Worm (Caenorhabditis elegans) whole organism, L1 larva: ENCODE results near the gene end-1.

ENCODE experiments used
- alr-1 ChIP-seq: fragments of 200-800 bp; sonication (Bioruptor generic); optimal IDR thresholded peaks from 2 replicates; lab custom pipeline; 2018; ENCODE audit warnings: borderline replicate concordance, mild to moderate bottlenecking, missing genetic modification characterization, missing compliant biosample characterization
- blmp-1 ChIP-seq: fragments of 150-350 bp; optimal IDR thresholded peaks from 2 replicates; lab custom pipeline; 2014; ENCODE audit warnings: missing biosample characterization, missing genetic modification characterization
- ceh-63 ChIP-seq: fragments of 200-800 bp; sonication (Bioruptor generic); optimal IDR thresholded peaks from 2 replicates; lab custom pipeline; 2018; ENCODE audit warnings: mild to moderate bottlenecking, missing genetic modification characterization, missing compliant biosample characterization
- ceh-8 ChIP-seq: fragments of 200-800 bp; sonication (Bioruptor generic); optimal IDR thresholded peaks from 2 replicates; lab custom pipeline; 2018; ENCODE audit warnings: mild to moderate bottlenecking, missing genetic modification characterization, moderate library complexity, missing compliant biosample characterization
- ceh-88 ChIP-seq: fragments of 200-800 bp; sonication (Bioruptor generic); IDR thresholded peaks from 2 replicates; pipeline ENCODE4 v1.3.6; 2022; ENCODE audit warnings: missing genetic modification characterization, missing compliant biosample characterization
- dsc-1 ChIP-seq: sonication (generic microtip); optimal IDR thresholded peaks from 2 replicates; lab custom pipeline; 2016; ENCODE audit warnings: mild to moderate bottlenecking, missing genetic modification characterization, missing compliant biosample characterization
- efl-1 ChIP-seq, 4 experiments: fragments of 150-350 bp; optimal IDR thresholded peaks in 3 of 4; peaks in 1 of 4; 1 replicate in 1 of 4; 2 replicates in 3 of 4; lab custom pipeline; 2014; ENCODE audit warnings: missing biosample characterization in 2 of 4, missing genetic modification characterization in 2 of 4, missing genetic modification reagents in 2 of 4
- fkh-4 ChIP-seq: sonication (generic microtip); optimal IDR thresholded peaks from 2 replicates; lab custom pipeline; 2016; ENCODE audit warnings: missing compliant biosample characterization, missing genetic modification characterization, borderline replicate concordance
- grh-1 ChIP-seq: fragments of 200-800 bp; sonication (Bioruptor generic); IDR thresholded peaks from 2 replicates; pipeline ENCODE4 v1.3.6; 2022; ENCODE audit warnings: missing genetic modification reagents, missing genetic modification characterization, missing compliant biosample characterization
- hlh-4 ChIP-seq: sonication (generic microtip); optimal IDR thresholded peaks from 2 replicates; lab custom pipeline; 2016; ENCODE audit warnings: mild to moderate bottlenecking, missing genetic modification characterization, missing compliant biosample characterization
- irx-1 ChIP-seq: sonication (generic microtip); optimal IDR thresholded peaks from 2 replicates; lab custom pipeline; 2016; ENCODE audit warnings: missing genetic modification characterization, missing compliant biosample characterization
- isw-1 ChIP-seq: fragments of 200-800 bp; sonication (Bioruptor generic); IDR thresholded peaks from 2 replicates; pipeline ENCODE4 v1.3.6; 2022; ENCODE audit warnings: missing genetic modification characterization, missing compliant biosample characterization
- jun-1 ChIP-seq: fragments of 150-350 bp; optimal IDR thresholded peaks from 2 replicates; lab custom pipeline; 2014; ENCODE audit warnings: missing biosample characterization, missing genetic modification reagents, missing genetic modification characterization
- lin-13 ChIP-seq: fragments of 150-350 bp; optimal IDR thresholded peaks from 2 replicates; lab custom pipeline; 2014; ENCODE audit warnings: missing biosample characterization, missing genetic modification reagents, missing genetic modification characterization
- lin-14 ChIP-seq: fragments of 200-800 bp; sonication (Bioruptor generic); optimal IDR thresholded peaks from 2 replicates; lab custom pipeline; 2018; ENCODE audit warnings: mild to moderate bottlenecking, missing genetic modification characterization, moderate library complexity, missing compliant biosample characterization
- lin-15B ChIP-seq: fragments of 150-350 bp; sonication (generic microtip); optimal IDR thresholded peaks from 3 replicates; lab custom pipeline; 2014; ENCODE audit warnings: missing biosample characterization, missing genetic modification characterization
- lin-35 ChIP-seq, 2 experiments: fragments of 150-350 bp; optimal IDR thresholded peaks; 2 replicates each; lab custom pipeline; 2014; ENCODE audit warnings: missing biosample characterization in 2 of 2, missing genetic modification characterization in 2 of 2, missing genetic modification reagents in 2 of 2
- lir-3 ChIP-seq: sonication (generic microtip); optimal IDR thresholded peaks from 2 replicates; lab custom pipeline; 2016; ENCODE audit warnings: mild to moderate bottlenecking, missing genetic modification characterization, moderate library complexity, missing compliant biosample characterization; ENCODE audit not compliant: poor library complexity
- lsy-2 ChIP-seq, 2 experiments: fragments of 150-350 bp; optimal IDR thresholded peaks; 2 replicates each; lab custom pipeline; 2014; ENCODE audit warnings: missing biosample characterization in 2 of 2, missing genetic modification characterization in 2 of 2
- mab-9 ChIP-seq: fragments of 200-800 bp; sonication (Bioruptor generic); IDR thresholded peaks from 2 replicates; pipeline ENCODE4 v1.3.6; 2022; ENCODE audit warnings: missing genetic modification reagents, missing genetic modification characterization, missing compliant biosample characterization
- mep-1 ChIP-seq: fragments of 150-350 bp; optimal IDR thresholded peaks from 2 replicates; lab custom pipeline; 2014; ENCODE audit warnings: missing biosample characterization, missing genetic modification characterization
- nhr-11 ChIP-seq: fragments of 150-350 bp; optimal IDR thresholded peaks from 2 replicates; lab custom pipeline; 2014; ENCODE audit warnings: missing biosample characterization, missing genetic modification characterization
- nhr-20 ChIP-seq: sonication (generic microtip); optimal IDR thresholded peaks from 2 replicates; lab custom pipeline; 2016; ENCODE audit warnings: mild to moderate bottlenecking, missing genetic modification characterization, missing compliant biosample characterization
- nhr-47 ChIP-seq: sonication (generic microtip); optimal IDR thresholded peaks from 2 replicates; lab custom pipeline; 2016; ENCODE audit warnings: mild to moderate bottlenecking, missing genetic modification characterization, moderate library complexity, missing compliant biosample characterization
- nhr-71 ChIP-seq: sonication (generic microtip); optimal IDR thresholded peaks from 2 replicates; lab custom pipeline; 2016; ENCODE audit warnings: mild to moderate bottlenecking, missing genetic modification characterization, moderate library complexity, missing compliant biosample characterization
- nhr-77 ChIP-seq: fragments of 150-350 bp; optimal IDR thresholded peaks from 2 replicates; lab custom pipeline; 2014; ENCODE audit warnings: missing biosample characterization, missing genetic modification characterization
- nhr-84 ChIP-seq: sonication (generic microtip); optimal IDR thresholded peaks from 2 replicates; lab custom pipeline; 2017; ENCODE audit warnings: missing biosample characterization, missing genetic modification characterization
- nhr-90 ChIP-seq: sonication (generic microtip); optimal IDR thresholded peaks from 2 replicates; lab custom pipeline; 2016; ENCODE audit warnings: mild to moderate bottlenecking, missing genetic modification characterization, missing compliant biosample characterization; ENCODE audit not compliant: poor library complexity
- pag-3 ChIP-seq: sonication (generic microtip); optimal IDR thresholded peaks from 2 replicates; lab custom pipeline; 2017; ENCODE audit warnings: missing genetic modification characterization, mild to moderate bottlenecking, missing compliant biosample characterization, antibody characterized with exemption, borderline replicate concordance; ENCODE audit not compliant: insufficient read depth
- pax-3 ChIP-seq: fragments of 200-800 bp; sonication (Bioruptor generic); optimal IDR thresholded peaks from 2 replicates; lab custom pipeline; 2018; ENCODE audit warnings: mild to moderate bottlenecking, missing genetic modification characterization, moderate library complexity, missing compliant biosample characterization
- snu-23 ChIP-seq: sonication (generic microtip); optimal IDR thresholded peaks from 2 replicates; lab custom pipeline; 2016; ENCODE audit warnings: missing genetic modification characterization, missing compliant biosample characterization
- sup-37 ChIP-seq: fragments of 200-800 bp; sonication (Bioruptor generic); optimal IDR thresholded peaks from 2 replicates; lab custom pipeline; 2018; ENCODE audit warnings: mild to moderate bottlenecking, missing genetic modification characterization, missing compliant biosample characterization
- unc-62 ChIP-seq: fragments of 150-350 bp; optimal IDR thresholded peaks from 2 replicates; lab custom pipeline; 2014; ENCODE audit warnings: missing biosample characterization, missing genetic modification reagents, missing genetic modification characterization
- unc-98 ChIP-seq: fragments of 200-800 bp; sonication (Bioruptor generic); IDR thresholded peaks from 2 replicates; pipeline ENCODE4 v1.3.6; 2022; ENCODE audit warnings: missing genetic modification characterization, missing compliant biosample characterization
- vab-15 ChIP-seq: sonication (generic microtip); optimal IDR thresholded peaks from 2 replicates; lab custom pipeline; 2017; ENCODE audit warnings: missing genotype, mild to moderate bottlenecking, missing genetic modification characterization, missing compliant biosample characterization
- ztf-11 ChIP-seq, 2 experiments: sonication (generic microtip); optimal IDR thresholded peaks; 2 replicates each; lab custom pipeline; 2016 to 2017; ENCODE audit warnings: missing genetic modification characterization in 2 of 2, missing biosample characterization in 1 of 2, missing compliant biosample characterization in 1 of 2

end-1 gene

DNA sequence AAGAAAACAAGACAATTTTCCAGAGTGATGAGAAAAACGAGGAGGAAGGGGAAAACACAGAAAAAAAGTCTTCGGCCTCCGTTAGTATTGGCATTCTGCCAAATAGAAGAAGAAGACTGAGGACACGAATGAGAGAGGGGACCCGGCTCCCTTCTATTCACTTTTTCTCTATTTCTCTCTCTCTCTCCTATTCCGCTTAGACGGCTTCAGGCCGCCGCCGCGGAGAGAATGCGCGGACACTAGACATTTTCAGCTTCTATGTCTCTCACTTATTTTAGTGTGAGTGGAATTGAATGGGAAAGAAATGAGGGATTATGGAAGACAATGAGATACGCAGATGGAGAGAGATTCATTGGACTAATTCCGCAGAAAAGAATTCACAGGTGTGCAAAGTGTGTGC, 21.9 kb downstream of the end-1 start (continued):
- TF ChIP-seq blmp-1 (tag; lab: Kevin White, UChicago), result no peak
- no peak for TF ChIP-seq sup-37 (GFP tag; lab: Kevin White, UChicago)
- TF ChIP-seq lsy-2 (tag; optimal IDR thresholded peaks at IDR 0.05; lab: Kevin White, UChicago), result peak in 1 of 2 experiments; percentile 37
- no peak for TF ChIP-seq fkh-4 (tag; lab: Kevin White, UChicago)
- TF ChIP-seq unc-62 (GFP tag; lab: Kevin White, UChicago), result no peak
- no peak for TF ChIP-seq nhr-90
- peak; percentile 5 for TF ChIP-seq ceh-8 (GFP tag; lab: Kevin White, UChicago)
- no peak for TF ChIP-seq alr-1
- no peak for TF ChIP-seq hlh-4
- no peak for TF ChIP-seq irx-1 (tag; lab: Kevin White, UChicago)
- no peak for TF ChIP-seq ztf-11 (tag; optimal IDR thresholded peaks at IDR 0.05; lab: Kevin White, UChicago)
- TF ChIP-seq nhr-11 (tag; lab: Kevin White, UChicago), result no peak
- no peak for TF ChIP-seq jun-1
- TF ChIP-seq nhr-71 (tag; lab: Kevin White, UChicago), result peak; percentile 25
- no peak for TF ChIP-seq pag-3 (tag; lab: Kevin White, UChicago)
- no peak for TF ChIP-seq ceh-63
- TF ChIP-seq isw-1, result 0 out of 2 replicates have a peak, but pooled peaks have one; percentile 2
- no peak for TF ChIP-seq snu-23 (GFP tag; lab: Kevin White, UChicago)
- peak in 1 of 2 experiments; percentile 10 for TF ChIP-seq efl-1 (optimal IDR thresholded peaks at IDR 0.05; lab: Kevin White, UChicago)
- TF ChIP-seq efl-1 (GFP tag; optimal IDR thresholded peaks at IDR 0.05 in 1 of 2; lab: Kevin White, UChicago), result no peak
- no peak for TF ChIP-seq dsc-1 (tag; lab: Kevin White, UChicago)
- no peak for TF ChIP-seq vab-15 (tag; lab: Kevin White, UChicago)
- no peak for TF ChIP-seq grh-1 (GFP tag; lab: Robert Waterston, UW)
- no peak for TF ChIP-seq lin-15B (tag; lab: Kevin White, UChicago)
- TF ChIP-seq lir-3 (tag; lab: Kevin White, UChicago), result no peak

- TF ChIP-seq ztf-11 (tag; optimal IDR thresholded peaks at IDR 0.05; lab: Kevin White, UChicago) (no peak), pax-3 (no peak), nhr-77 (tag; lab: Kevin White, UChicago) (peak; percentile 5), lin-35 (GFP tag; optimal IDR thresholded peaks at IDR 0.05; lab: Kevin White, UChicago) (peak in 1 of 2 experiments; percentile 13), snu-23 (GFP tag; lab: Kevin White, UChicago) (peak; percentile 30), mep-1 (peak; percentile 41), nhr-47 (tag; lab: Kevin White, UChicago) (no peak), nhr-84 (tag; lab: Kevin White, UChicago) (no peak), nhr-71 (tag; lab: Kevin White, UChicago) (peak; percentile 39), lin-13 (GFP tag; lab: Kevin White, UChicago) (peak; percentile 17), nhr-20 (tag; lab: Kevin White, UChicago) (peak; percentile 33), efl-1 (optimal IDR thresholded peaks at IDR 0.05; lab: Kevin White, UChicago) (peak; percentile 4 to 9), efl-1 (GFP tag; optimal IDR thresholded peaks at IDR 0.05 in 1 of 2; lab: Kevin White, UChicago) (peak in 1 of 2 experiments; percentile 54), lsy-2 (tag; optimal IDR thresholded peaks at IDR 0.05; lab: Kevin White, UChicago) (peak; percentile 7 to 33), nhr-90 (peak; percentile 20), lin-14 (peak; percentile 42), mab-9 (GFP tag; lab: Robert Waterston, UW) (peak; percentile 36; the same call in 1 of the 2 replicates), ceh-88 (GFP tag; lab: Robert Waterston, UW) (no peak), ceh-8 (GFP tag; lab: Kevin White, UChicago) (no peak), blmp-1 (tag; lab: Kevin White, UChicago) (peak; percentile 34), unc-98 (GFP tag; lab: Robert Waterston, UW) (no peak)
Observed at ce11 chrV:14008353-14008859, 23.5 kb downstream of the end-1 start.

ce11 chrV:14010021-14010420, 25.1 kb downstream of the end-1 start:
- TF ChIP-seq nhr-77 (tag; lab: Kevin White, UChicago) (no peak), alr-1 (peak; percentile 97)
